Worm (Caenorhabditis elegans) whole organism, midembryonic: ENCODE measurements around the gene T01D1.4.

ENCODE experiments used
- flt-1 ChIP-seq: fragments of 200-800 bp; sonication (Bioruptor generic); IDR thresholded peaks from 2 replicates; pipeline ENCODE4 v1.3.6; 2022; ENCODE audit warnings: missing genetic modification characterization, missing compliant biosample characterization
- klf-2 ChIP-seq: fragments of 200-800 bp; sonication (Bioruptor generic); conservative IDR thresholded peaks from 2 replicates; pipeline ENCODE4 v1.3.6; 2022; ENCODE audit warnings: missing genetic modification reagents, missing genetic modification characterization, missing compliant biosample characterization
- tab-1 ChIP-seq: fragments of 200-800 bp; sonication (Bioruptor generic); IDR thresholded peaks from 2 replicates; pipeline ENCODE4 v1.3.6; 2022; ENCODE audit warnings: missing genetic modification characterization, missing compliant biosample characterization
- ztf-23 ChIP-seq: fragments of 200-800 bp; sonication (Bioruptor generic); IDR thresholded peaks from 2 replicates; pipeline ENCODE4 v1.3.6; 2022; ENCODE audit warnings: missing genetic modification reagents, missing genetic modification characterization, missing compliant biosample characterization

DNA sequence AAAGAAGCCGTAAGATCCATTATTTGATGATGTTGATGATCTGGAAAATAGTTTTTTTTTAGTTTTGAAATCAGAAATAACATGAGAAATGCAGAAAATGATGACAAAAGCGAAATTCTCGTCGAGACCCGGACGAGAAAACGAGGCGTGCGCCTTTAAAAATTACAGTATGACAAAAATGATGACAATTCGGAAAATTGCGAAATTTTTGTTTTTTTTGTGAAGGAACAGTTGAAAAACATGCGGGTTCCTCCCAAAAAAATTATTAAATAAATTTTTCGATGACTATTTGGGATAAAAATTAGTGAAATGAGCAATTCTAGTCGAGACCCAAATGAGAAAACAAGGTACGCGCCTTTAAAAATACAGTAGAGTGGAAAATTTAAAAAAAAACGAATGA, 41.7 kb upstream of the T01D1.4 start, which contains the start of gene ubxn-3:
- TF ChIP-seq klf-2 (GFP tag; lab: Robert Waterston, UW) (no peak), tab-1 (GFP tag; lab: Robert Waterston, UW) (no peak), ztf-23 (GFP tag; lab: Robert Waterston, UW) (no peak), flt-1 (GFP tag; lab: Robert Waterston, UW) (no peak)
